Worm (Caenorhabditis elegans): ENCODE data around the gene Y48B6A.10.

Gene Y48B6A.10

DNA sequence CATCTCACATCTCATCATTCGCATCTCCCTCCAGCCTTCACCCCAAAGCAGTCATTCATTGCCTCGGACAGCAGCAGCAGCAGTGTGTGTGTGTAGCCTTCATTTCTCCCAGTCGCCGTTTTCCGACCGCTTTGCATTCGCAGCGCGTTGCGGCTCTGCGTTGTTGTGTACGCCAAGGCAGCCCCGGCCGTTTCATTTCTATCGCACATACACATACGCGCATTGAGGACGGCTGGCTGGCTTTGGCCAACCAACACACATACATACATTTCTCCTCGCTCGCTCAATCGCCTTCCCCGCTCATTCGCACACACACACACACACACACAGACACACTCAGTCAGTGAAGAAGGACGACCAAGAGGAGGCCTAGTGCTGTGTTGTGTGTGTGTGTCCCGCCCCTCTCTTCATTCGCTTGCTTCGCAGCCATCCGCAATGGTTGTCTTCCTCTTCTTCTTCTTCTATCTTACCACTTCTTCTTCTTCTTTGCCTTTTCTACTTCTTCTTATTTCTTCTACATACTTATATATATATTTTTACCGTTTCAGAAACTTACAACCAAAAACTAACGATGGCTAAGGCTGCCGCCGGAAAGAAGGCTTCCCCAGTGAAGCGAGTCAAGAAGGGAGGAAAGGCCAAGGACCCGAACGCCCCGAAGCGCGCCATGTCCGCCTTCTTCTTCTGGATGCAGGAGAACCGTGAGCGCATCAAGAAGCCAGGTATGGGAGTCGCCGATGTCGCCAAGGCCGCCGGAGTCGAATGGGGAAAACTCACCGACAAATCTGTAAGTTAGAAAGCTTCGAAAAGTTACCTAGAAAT lies 36.1 kb downstream of the Y48B6A.10 start, which contains the start of gene hmg-1.1 (continued):
- TF ChIP-seq jun-1 (tag; optimal IDR thresholded peaks at IDR 0.05) (peak; percentile 51), ztf-7 (tag; optimal IDR thresholded peaks at IDR 0.05) (peak; percentile 21), mxl-2 (GFP tag; conservative IDR thresholded peaks at IDR 0.05) (no peak), vab-7 (GFP tag; IDR thresholded peaks at IDR 0.05) (0 out of 2 replicates have a peak, but pooled peaks have one; percentile 42), ceh-62 (tag; optimal IDR thresholded peaks at IDR 0.05) (no peak), hlh-30 (tag; optimal IDR thresholded peaks at IDR 0.05; ENCODE audit: insufficient read depth) (peak; percentile 34), hlh-11 (tag; optimal IDR thresholded peaks at IDR 0.05) (peak; percentile 96), daf-8 (GFP tag; IDR thresholded peaks at IDR 0.05) (no peak), nhr-102 (tag; optimal IDR thresholded peaks at IDR 0.05) (peak; percentile 58), dpl-1 (GFP tag; optimal IDR thresholded peaks at IDR 0.05) (peak; percentile 74), ceh-28 (tag; optimal IDR thresholded peaks at IDR 0.05) (no peak), nhr-76 (tag; optimal IDR thresholded peaks at IDR 0.05) (no peak), nhr-41 (GFP tag; IDR thresholded peaks at IDR 0.05) (no peak), snpc-4 (tag; optimal IDR thresholded peaks at IDR 0.05) (no peak), ceh-44 (GFP tag; IDR thresholded peaks at IDR 0.05) (no peak), ces-1 (GFP tag; optimal IDR thresholded peaks at IDR 0.05) (no peak), D1046.2 (GFP tag; IDR thresholded peaks at IDR 0.05) (no peak), ama-1 (optimal IDR thresholded peaks at IDR 0.05) (peak; percentile 40), egl-43 (GFP tag; IDR thresholded peaks at IDR 0.05) (peak; percentile 66; the same call in 1 of the 2 replicates), spr-1 (tag; optimal IDR thresholded peaks at IDR 0.05) (peak; percentile 43), madf-5 (GFP tag; IDR thresholded peaks at IDR 0.05) (0 out of 4 replicates have a peak, but pooled peaks of 1 of the 2 experiments have one; percentile 9), sdz-12 (GFP tag; optimal IDR thresholded peaks at IDR 0.05) (no peak), zip-2 (tag; optimal IDR thresholded peaks at IDR 0.05) (no peak), php-3 (GFP tag; IDR thresholded peaks at IDR 0.05) (peak; percentile 53; the same call in 1 of the 2 replicates), attf-4 (tag; optimal IDR thresholded peaks at IDR 0.05) (no peak), snpc-1.2 (GFP tag; IDR thresholded peaks at IDR 0.05) (no peak), nhr-42 (GFP tag; IDR thresholded peaks at IDR 0.05) (peak; percentile 63; the same call in 1 of the 2 replicates), F44E2.7 (GFP tag; IDR thresholded peaks at IDR 0.05) (no peak), nhr-48 (tag; optimal IDR thresholded peaks at IDR 0.05) (peak; percentile 41), nhr-6 (tag; optimal IDR thresholded peaks at IDR 0.05) (peak; percentile 55), tra-1 (GFP tag; IDR thresholded peaks at IDR 0.05) (peak; percentile 65), daf-12 (tag; optimal IDR thresholded peaks at IDR 0.05) (no peak), lin-29 (GFP tag; IDR thresholded peaks at IDR 0.05) (no peak), Y105C5A.15 (GFP tag; IDR thresholded peaks at IDR 0.05) (no peak), saeg-2 (GFP tag; IDR thresholded peaks at IDR 0.05) (no peak), F26F4.8 (GFP tag; conservative IDR thresholded peaks at IDR 0.05) (no peak), T20F7.1 (GFP tag; optimal IDR thresholded peaks at IDR 0.05) (peak; percentile 76), zfp-2 (tag; optimal IDR thresholded peaks at IDR 0.05) (no peak), F49E8.2 (tag; optimal IDR thresholded peaks at IDR 0.05; ENCODE audit: borderline replicate concordance) (no peak), nhr-28 (tag; optimal IDR thresholded peaks at IDR 0.05) (peak; percentile 83), unc-39 (tag; optimal IDR thresholded peaks at IDR 0.05) (no peak), fkh-10 (GFP tag; optimal IDR thresholded peaks at IDR 0.05) (peak; percentile 25), duxl-1 (tag; optimal IDR thresholded peaks at IDR 0.05; ENCODE audit: poor library complexity) (peak; percentile 42), gei-8 (GFP tag; optimal IDR thresholded peaks at IDR 0.05) (no peak), nhr-77 (tag; optimal IDR thresholded peaks at IDR 0.05) (peak; percentile 94), pqm-1 (tag; optimal IDR thresholded peaks at IDR 0.05) (peak; percentile 22), unc-130 (GFP tag; optimal IDR thresholded peaks at IDR 0.05) (peak; percentile 11), nhr-11 (tag; optimal IDR thresholded peaks at IDR 0.05) (peak; percentile 79), mep-1 (tag; optimal IDR thresholded peaks at IDR 0.05) (peak; percentile 94), pha-4 (GFP tag; IDR thresholded peaks at IDR 0.05) (peak; percentile 53; the same call in 1 of the 2 replicates), pha-4 (tag; optimal IDR thresholded peaks at IDR 0.05) (peak; percentile 46)
